Worm (Caenorhabditis elegans) whole organism, young adult: ENCODE measurements around the gene F55A11.6.
A peak's percentile ranks its signal among the peaks of the same experiment; 100 is the strongest.

ENCODE experiments used
- F10E7.11 ChIP-seq: sonication (generic microtip); optimal IDR thresholded peaks from 2 replicates; lab custom pipeline; 2017; ENCODE audit warnings: mild to moderate bottlenecking, missing genetic modification characterization, moderate library complexity, missing compliant biosample characterization
- F37B4.10 ChIP-seq: fragments of 200-800 bp; sonication (Bioruptor generic); IDR thresholded peaks from 2 replicates; pipeline ENCODE4 v1.3.6; 2022; ENCODE audit warnings: missing genetic modification characterization, missing compliant biosample characterization
- F49E8.2 ChIP-seq: sonication (generic microtip); optimal IDR thresholded peaks from 3 replicates; lab custom pipeline; 2017; ENCODE audit warnings: missing genetic modification characterization, mild to moderate bottlenecking, missing compliant biosample characterization, antibody characterized with exemption, moderate library complexity; ENCODE audit not compliant: insufficient read depth
- F52B5.7 ChIP-seq: sonication (generic microtip); optimal IDR thresholded peaks from 2 replicates; lab custom pipeline; 2016; ENCODE audit warnings: mild to moderate bottlenecking, missing genetic modification characterization, missing compliant biosample characterization
- F55B11.4 ChIP-seq: sonication (generic microtip); optimal IDR thresholded peaks from 2 replicates; lab custom pipeline; 2016; ENCODE audit warnings: missing compliant biosample characterization, missing genetic modification characterization, borderline replicate concordance; ENCODE audit not compliant: insufficient read depth
- F57A8.1 ChIP-seq: fragments of 200-800 bp; sonication (Bioruptor generic); optimal IDR thresholded peaks from 2 replicates; lab custom pipeline; 2018; ENCODE audit warnings: mild to moderate bottlenecking, missing genetic modification characterization, moderate library complexity, missing compliant biosample characterization
- K12H6.12 ChIP-seq: fragments of 200-800 bp; sonication (Bioruptor generic); optimal IDR thresholded peaks from 2 replicates; lab custom pipeline; 2018; ENCODE audit warnings: mild to moderate bottlenecking, missing genetic modification characterization, missing compliant biosample characterization
- Y79H2A.3 ChIP-seq: fragments of 200-800 bp; sonication (Bioruptor generic); conservative IDR thresholded peaks from 2 replicates; pipeline ENCODE4 v1.3.6; 2022; ENCODE audit warnings: missing genetic modification reagents, missing genetic modification characterization, missing compliant biosample characterization
- attf-6 ChIP-seq: fragments of 200-800 bp; sonication (Bioruptor generic); IDR thresholded peaks from 2 replicates; pipeline ENCODE4 v1.3.6; 2022; ENCODE audit warnings: missing genetic modification reagents, missing genetic modification characterization, missing compliant biosample characterization
- ccch-3 ChIP-seq: fragments of 200-800 bp; sonication (Bioruptor generic); optimal IDR thresholded peaks from 2 replicates; lab custom pipeline; 2018; ENCODE audit warnings: mild to moderate bottlenecking, missing genetic modification characterization, missing compliant biosample characterization
- cebp-1 ChIP-seq, 2 experiments: fragments of 200-800 bp in 1 of 2; sonication (Bioruptor generic) in 1 of 2; sonication (generic microtip) in 1 of 2; IDR thresholded peaks in 1 of 2; optimal IDR thresholded peaks in 1 of 2; 2 replicates each; pipeline versions ENCODE4 v1.3.6 to Lab custom; 2017 to 2022; ENCODE audit warnings: missing compliant biosample characterization in 2 of 2, missing genetic modification characterization in 2 of 2, mild to moderate bottlenecking in 1 of 2, missing genetic modification reagents in 1 of 2, moderate library complexity in 1 of 2
- cebp-2 ChIP-seq: fragments of 200-800 bp; sonication (Bioruptor generic); IDR thresholded peaks from 2 replicates; pipeline ENCODE4 v1.3.6; 2022; ENCODE audit warnings: missing genetic modification characterization, missing compliant biosample characterization
- die-1 ChIP-seq: sonication (generic microtip); optimal IDR thresholded peaks from 2 replicates; lab custom pipeline; 2016; ENCODE audit warnings: missing genotype, mild to moderate bottlenecking, missing genetic modification characterization, missing compliant biosample characterization
- dox-1 ChIP-seq: fragments of 200-800 bp; sonication (Bioruptor generic); IDR thresholded peaks from 2 replicates; pipeline ENCODE4 v1.3.6; 2022; ENCODE audit warnings: missing genetic modification reagents, missing genetic modification characterization, missing compliant biosample characterization
- dpl-1 ChIP-seq: fragments of 150-350 bp; optimal IDR thresholded peaks from 2 replicates; lab custom pipeline; 2014; ENCODE audit warnings: missing biosample characterization, missing genetic modification reagents, missing genetic modification characterization
- egl-18 ChIP-seq: fragments of 200-800 bp; sonication (Bioruptor generic); IDR thresholded peaks from 2 replicates; pipeline ENCODE4 v1.3.6; 2022; ENCODE audit warnings: missing genetic modification reagents, missing genetic modification characterization, missing compliant biosample characterization
- egl-44 ChIP-seq: fragments of 200-800 bp; sonication (Bioruptor generic); IDR thresholded peaks from 2 replicates; pipeline ENCODE4 v1.3.6; 2022; ENCODE audit warnings: missing genetic modification reagents, missing genetic modification characterization, missing compliant biosample characterization
- egrh-3 ChIP-seq: fragments of 200-800 bp; sonication (Bioruptor generic); IDR thresholded peaks from 2 replicates; pipeline ENCODE4 v1.3.6; 2022; ENCODE audit warnings: missing genetic modification reagents, missing genetic modification characterization, missing compliant biosample characterization
- him-1 ChIP-seq: sonication (generic microtip); optimal IDR thresholded peaks from 2 replicates; lab custom pipeline; 2016; ENCODE audit warnings: missing genotype, missing genetic modification reagents, missing genetic modification characterization, missing compliant biosample characterization
- hlh-12 ChIP-seq: sonication (generic microtip); optimal IDR thresholded peaks from 2 replicates; lab custom pipeline; 2016; ENCODE audit warnings: missing genetic modification characterization, missing compliant biosample characterization
- hlh-26 ChIP-seq: fragments of 200-800 bp; sonication (Bioruptor generic); conservative IDR thresholded peaks from 2 replicates; pipeline ENCODE4 v1.3.6; 2022; ENCODE audit warnings: missing genetic modification reagents, missing genetic modification characterization, missing compliant biosample characterization
- hsf-1 ChIP-seq: fragments of 200-800 bp; sonication (Bioruptor generic); IDR thresholded peaks from 2 replicates; pipeline ENCODE4 v1.3.6; 2022; ENCODE audit warnings: missing genetic modification reagents, missing genetic modification characterization, missing compliant biosample characterization
- let-526 ChIP-seq: fragments of 200-800 bp; sonication (Bioruptor generic); IDR thresholded peaks from 2 replicates; pipeline ENCODE4 v1.3.6; 2022; ENCODE audit warnings: missing genetic modification reagents, missing genetic modification characterization, missing compliant biosample characterization
- lin-40 ChIP-seq: sonication (generic microtip); optimal IDR thresholded peaks from 2 replicates; lab custom pipeline; 2016; ENCODE audit warnings: missing genetic modification characterization, mild to moderate bottlenecking, missing compliant biosample characterization, missing genotype, missing genetic modification reagents
- lin-54 ChIP-seq: fragments of 200-800 bp; sonication (Bioruptor generic); optimal IDR thresholded peaks from 2 replicates; lab custom pipeline; 2018; ENCODE audit warnings: mild to moderate bottlenecking, missing genetic modification characterization, missing compliant biosample characterization
- lsl-1 ChIP-seq: fragments of 200-800 bp; sonication (Bioruptor generic); optimal IDR thresholded peaks from 2 replicates; lab custom pipeline; 2018; ENCODE audit warnings: mild to moderate bottlenecking, missing genetic modification characterization, moderate library complexity, missing compliant biosample characterization
- lsy-27 ChIP-seq: sonication (generic microtip); optimal IDR thresholded peaks from 2 replicates; lab custom pipeline; 2017; ENCODE audit warnings: missing genetic modification characterization, mild to moderate bottlenecking, missing compliant biosample characterization, antibody characterized with exemption, missing genotype, borderline replicate concordance; ENCODE audit not compliant: insufficient read depth
- madf-3 ChIP-seq: fragments of 200-800 bp; sonication (Bioruptor generic); IDR thresholded peaks from 2 replicates; pipeline ENCODE4 v1.3.6; 2022; ENCODE audit warnings: missing genetic modification reagents, missing genetic modification characterization, missing compliant biosample characterization
- mes-4 ChIP-seq: sonication (generic microtip); optimal IDR thresholded peaks from 2 replicates; lab custom pipeline; 2016; ENCODE audit warnings: missing genotype, missing genetic modification characterization, missing compliant biosample characterization
- mxl-1 ChIP-seq: sonication (generic microtip); optimal IDR thresholded peaks from 2 replicates; lab custom pipeline; 2016; ENCODE audit warnings: missing genetic modification characterization, missing compliant biosample characterization
- nfya-1 ChIP-seq: sonication (generic microtip); optimal IDR thresholded peaks from 2 replicates; lab custom pipeline; 2017; ENCODE audit warnings: antibody characterized with exemption, missing compliant biosample characterization, missing genetic modification characterization, borderline replicate concordance; ENCODE audit not compliant: insufficient read depth
- nfya-2 ChIP-seq: fragments of 200-800 bp; sonication (Bioruptor generic); IDR thresholded peaks from 2 replicates; pipeline ENCODE4 v1.3.6; 2022; ENCODE audit warnings: missing genetic modification reagents, missing genetic modification characterization, missing compliant biosample characterization
- nfyb-1 ChIP-seq: fragments of 200-800 bp; sonication (Bioruptor generic); IDR thresholded peaks from 2 replicates; pipeline ENCODE4 v1.3.6; 2022; ENCODE audit warnings: missing genetic modification reagents, missing genetic modification characterization, missing compliant biosample characterization
- nhr-179 ChIP-seq: sonication (generic microtip); optimal IDR thresholded peaks from 2 replicates; lab custom pipeline; 2016; ENCODE audit warnings: mild to moderate bottlenecking, missing genetic modification characterization, missing compliant biosample characterization
- repo-1 ChIP-seq: sonication (generic microtip); optimal IDR thresholded peaks from 2 replicates; lab custom pipeline; 2017; ENCODE audit warnings: mild to moderate bottlenecking, missing genetic modification characterization, missing compliant biosample characterization
- sdz-38 ChIP-seq: sonication (generic microtip); optimal IDR thresholded peaks from 2 replicates; lab custom pipeline; 2016; ENCODE audit warnings: missing genotype, missing genetic modification characterization, missing compliant biosample characterization
- snpc-1.1 ChIP-seq: sonication (generic microtip); optimal IDR thresholded peaks from 2 replicates; lab custom pipeline; 2017; ENCODE audit warnings: missing genetic modification characterization, mild to moderate bottlenecking, missing compliant biosample characterization, antibody characterized with exemption, moderate library complexity, missing genotype, missing genetic modification reagents; ENCODE audit not compliant: insufficient read depth
- snpc-3.4 ChIP-seq: sonication (generic microtip); optimal IDR thresholded peaks from 2 replicates; lab custom pipeline; 2017; ENCODE audit warnings: missing genetic modification characterization, mild to moderate bottlenecking, missing compliant biosample characterization, antibody characterized with exemption, moderate library complexity, missing genotype, missing genetic modification reagents
- somi-1 ChIP-seq: fragments of 200-800 bp; sonication (Bioruptor generic); optimal IDR thresholded peaks from 2 replicates; lab custom pipeline; 2018; ENCODE audit warnings: mild to moderate bottlenecking, missing genetic modification characterization, missing compliant biosample characterization
- sptf-2 ChIP-seq: fragments of 200-800 bp; sonication (Bioruptor generic); optimal IDR thresholded peaks from 2 replicates; lab custom pipeline; 2018; ENCODE audit warnings: mild to moderate bottlenecking, missing genetic modification characterization, missing compliant biosample characterization
- tbx-9 ChIP-seq: sonication (generic microtip); optimal IDR thresholded peaks from 2 replicates; lab custom pipeline; 2016; ENCODE audit warnings: borderline replicate concordance, missing genetic modification characterization, inconsistent platforms, missing compliant biosample characterization
- tlf-1 ChIP-seq: fragments of 200-800 bp; sonication (Bioruptor generic); optimal IDR thresholded peaks from 2 replicates; lab custom pipeline; 2018; ENCODE audit warnings: mild to moderate bottlenecking, missing genetic modification characterization, missing compliant biosample characterization
- unc-62 ChIP-seq: fragments of 150-350 bp; optimal IDR thresholded peaks from 2 replicates; lab custom pipeline; 2014; ENCODE audit warnings: missing biosample characterization, missing genetic modification reagents, missing genetic modification characterization
- xnd-1 ChIP-seq: sonication (generic microtip); optimal IDR thresholded peaks from 2 replicates; lab custom pipeline; 2016; ENCODE audit warnings: missing genotype, missing genetic modification reagents, missing genetic modification characterization, missing compliant biosample characterization
- zfh-2 ChIP-seq: fragments of 200-800 bp; sonication (Bioruptor generic); conservative IDR thresholded peaks from 2 replicates; pipeline ENCODE4 v1.3.6; 2022; ENCODE audit warnings: missing genetic modification reagents, missing genetic modification characterization, missing compliant biosample characterization
- ztf-3 ChIP-seq: fragments of 200-800 bp; sonication (Bioruptor generic); optimal IDR thresholded peaks from 2 replicates; lab custom pipeline; 2018; ENCODE audit warnings: mild to moderate bottlenecking, missing genetic modification characterization, missing compliant biosample characterization

Gene F55A11.6

DNA sequence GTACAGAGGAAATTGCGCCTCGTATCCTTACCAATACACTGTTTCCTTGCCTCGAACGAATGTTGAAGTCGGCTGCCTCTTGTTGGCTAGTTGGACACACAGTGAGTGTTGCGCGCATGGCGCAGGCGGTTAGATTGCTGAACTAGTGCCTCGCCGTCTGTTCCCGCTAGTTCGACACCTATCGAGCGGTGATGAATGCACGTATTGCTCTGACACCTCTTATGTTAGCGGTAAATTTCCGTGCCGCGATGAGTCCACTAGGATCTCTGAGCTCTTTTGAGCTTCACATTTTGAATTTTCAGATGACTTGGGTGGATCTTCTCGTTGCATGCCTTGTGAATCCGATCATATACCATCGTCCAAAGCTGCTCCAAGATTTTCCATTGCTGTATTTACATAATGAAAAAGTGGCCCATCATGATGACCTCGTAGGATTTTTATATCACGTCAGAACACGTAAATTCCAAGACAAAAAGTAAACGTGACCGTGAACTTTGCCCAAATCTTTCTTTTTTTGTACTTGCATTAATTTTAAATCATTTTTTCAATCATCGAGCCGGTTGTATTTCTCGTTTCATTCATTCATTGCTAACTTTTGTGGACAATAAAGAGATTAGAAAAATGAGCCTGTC lies 6.3 kb downstream of the F55A11.6 start, which contains the start of gene F55A11.11 (continued):
- TF ChIP-seq Y79H2A.3 (GFP tag; lab: Robert Waterston, UW) (peak; percentile 47; the same call in 1 of the 2 replicates), attf-6 (peak; percentile 77), egl-44 (GFP tag; lab: Robert Waterston, UW) (peak; percentile 96), K12H6.12 (tag; lab: Kevin White, UChicago) (peak; percentile 79), lin-40 (peak; percentile 73), hsf-1 (GFP tag; lab: Robert Waterston, UW) (peak; percentile 68), tlf-1 (peak; percentile 49), snpc-1.1 (tag; lab: Kevin White, UChicago) (peak; percentile 69), zfh-2 (GFP tag; lab: Robert Waterston, UW) (no peak), egrh-3 (GFP tag; lab: Robert Waterston, UW) (peak; percentile 52), F10E7.11 (peak; percentile 78), mes-4 (tag; lab: Kevin White, UChicago) (peak; percentile 84), nhr-179 (tag; lab: Kevin White, UChicago) (peak; percentile 48), F49E8.2 (tag; lab: Kevin White, UChicago) (peak; percentile 84), lin-54 (peak; percentile 81), tbx-9 (peak; percentile 52), sptf-2 (GFP tag; lab: Kevin White, UChicago) (peak; percentile 60), let-526 (peak; percentile 90), cebp-2 (GFP tag; lab: Robert Waterston, UW) (peak; percentile 92), dox-1 (GFP tag; lab: Robert Waterston, UW) (peak; percentile 93; the same call in 1 of the 2 replicates), egl-18 (GFP tag; lab: Robert Waterston, UW) (peak; percentile 85; the same call in 1 of the 2 replicates), sdz-38 (no peak), F55B11.4 (no peak), repo-1 (tag; lab: Kevin White, UChicago) (peak; percentile 94), ztf-3 (no peak), hlh-12 (tag; lab: Kevin White, UChicago) (peak; percentile 81), hlh-26 (GFP tag; lab: Robert Waterston, UW) (no peak), nfyb-1 (GFP tag; lab: Robert Waterston, UW) (peak; percentile 96), dpl-1 (no peak), ccch-3 (GFP tag; lab: Kevin White, UChicago) (peak; percentile 14), unc-62 (GFP tag; lab: Kevin White, UChicago) (peak; percentile 54), F37B4.10 (GFP tag; lab: Robert Waterston, UW) (0 out of 2 replicates have a peak, but pooled peaks have one; percentile 81), lsy-27 (tag; lab: Kevin White, UChicago) (peak; percentile 79), F52B5.7 (tag; lab: Kevin White, UChicago) (peak; percentile 98), lsl-1 (GFP tag; lab: Kevin White, UChicago) (peak; percentile 72), snpc-3.4 (tag; lab: Kevin White, UChicago) (peak; percentile 78), xnd-1 (tag; lab: Kevin White, UChicago) (peak; percentile 33), nfya-2 (GFP tag; lab: Robert Waterston, UW) (0 out of 2 replicates have a peak, but pooled peaks have one; percentile 34), nfya-1 (tag; lab: Kevin White, UChicago) (no peak), F57A8.1 (peak; percentile 74), mxl-1 (tag; lab: Kevin White, UChicago) (peak; percentile 94), die-1 (tag; lab: Kevin White, UChicago) (peak; percentile 96), madf-3 (peak; percentile 86), somi-1 (GFP tag; lab: Kevin White, UChicago) (peak; percentile 88), cebp-1 (GFP tag; IDR thresholded peaks at IDR 0.05; lab: Robert Waterston, UW) (peak; percentile 72), cebp-1 (tag; optimal IDR thresholded peaks at IDR 0.05; lab: Kevin White, UChicago) (peak; percentile 85), him-1 (tag; lab: Kevin White, UChicago) (peak; percentile 97)
